Worm (Caenorhabditis elegans): ENCODE data around the gene Y51A2A.12.

DNA sequence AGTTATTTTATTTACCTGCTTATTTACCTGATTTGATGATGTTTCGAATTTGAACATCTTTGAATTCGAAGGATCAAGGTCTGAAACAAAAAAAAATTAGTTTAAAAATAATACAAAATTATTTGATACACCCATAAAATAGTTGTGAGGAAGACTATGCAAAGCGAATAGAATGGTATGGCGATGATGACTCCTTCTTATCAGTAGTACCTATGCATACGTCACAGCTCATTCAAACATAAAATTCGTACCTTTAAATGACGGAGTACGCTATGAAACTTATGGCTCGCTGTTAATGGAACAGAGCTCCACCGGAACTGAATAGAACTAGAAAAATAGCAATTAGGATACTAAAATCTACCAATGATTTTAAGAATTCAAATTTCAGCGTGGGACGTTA lies 40.2 kb upstream of the Y51A2A.12 start, which contains the start of gene R10E8.1:
- TF ChIP-seq lim-6 (tag; optimal IDR thresholded peaks at IDR 0.05) (no peak), ceh-31 (tag; optimal IDR thresholded peaks at IDR 0.05) (no peak), tbx-7 (tag; optimal IDR thresholded peaks at IDR 0.05) (no peak), nhr-11 (tag; optimal IDR thresholded peaks at IDR 0.05) (no peak), hlh-13 (GFP tag; optimal IDR thresholded peaks at IDR 0.05) (no peak)
